Fruit fly (Drosophila melanogaster) Kc167 (cell line): ENCODE results near the gene mRpS24.

Experiments
- Myc ChIP-seq: fragments of >200 bp; optimal IDR thresholded peaks from 2 replicates; lab custom pipeline; 2017; ENCODE audit warnings: missing external identifiers
- Sin3A ChIP-seq: fragments of >200 bp; optimal IDR thresholded peaks from 2 replicates; lab custom pipeline; 2018; ENCODE audit warnings: missing external identifiers
- h ChIP-seq: fragments of >200 bp; optimal IDR thresholded peaks from 3 replicates; lab custom pipeline; 2018; ENCODE audit warnings: missing external identifiers
- insv ChIP-seq: fragments of >200 bp; optimal IDR thresholded peaks from 3 replicates; lab custom pipeline; 2018; ENCODE audit warnings: missing external identifiers
- psq ChIP-seq: fragments of >200 bp; optimal IDR thresholded peaks from 2 replicates; lab custom pipeline; 2017; ENCODE audit warnings: missing external identifiers
- ttk ChIP-seq: sonication (Bioruptor generic); optimal IDR thresholded peaks from 2 replicates; lab custom pipeline; 2017; ENCODE audit warnings: missing external identifiers

dm6 chr3R:24139646-24140130, 23.7 kb downstream of the mRpS24 start:
- TF ChIP-seq h (lab: Kevin White, UChicago) (no peak), psq (no peak), Sin3A (lab: Kevin White, UChicago) (no peak), Myc (lab: Kevin White, UChicago) (no peak), ttk (lab: Kevin White, UChicago) (no peak), insv (lab: Kevin White, UChicago) (no peak)
